Worm (Caenorhabditis elegans) whole organism, L4 larva: Measurements from ENCODE around the gene Y97E10AR.4.

Experiments used
- aly-2 ChIP-seq: sonication (generic microtip); optimal IDR thresholded peaks from 2 replicates; lab custom pipeline; 2018; ENCODE audit warnings: missing biosample characterization, missing genetic modification characterization
- ama-1 ChIP-seq: fragments of 150-350 bp; optimal IDR thresholded peaks from 2 replicates; lab custom pipeline; 2014; ENCODE audit warnings: inconsistent platforms, mixed read lengths
- ceh-32 ChIP-seq: sonication (generic microtip); optimal IDR thresholded peaks from 2 replicates; lab custom pipeline; 2016; ENCODE audit warnings: mild to moderate bottlenecking, missing genetic modification characterization, missing compliant biosample characterization; ENCODE audit not compliant: poor library complexity
- lin-39 ChIP-seq: fragments of 150-350 bp; optimal IDR thresholded peaks from 2 replicates; lab custom pipeline; 2014; ENCODE audit warnings: missing biosample characterization, missing genetic modification reagents, missing genetic modification characterization
- lsy-2 ChIP-seq, 2 experiments: fragments of 150-350 bp in 1 of 2; sonication (generic microtip) in 1 of 2; optimal IDR thresholded peaks; 2 replicates each; lab custom pipeline; 2014 to 2017; ENCODE audit warnings: missing biosample characterization in 2 of 2, missing genetic modification characterization in 2 of 2
- nhr-6 ChIP-seq: fragments of 150-350 bp; optimal IDR thresholded peaks from 2 replicates; lab custom pipeline; 2014; ENCODE audit warnings: missing biosample characterization, missing genetic modification characterization
- nhr-76 ChIP-seq: fragments of 150-350 bp; optimal IDR thresholded peaks from 2 replicates; lab custom pipeline; 2014; ENCODE audit warnings: missing biosample characterization, missing genetic modification characterization
- pqm-1 ChIP-seq: sonication (generic microtip); optimal IDR thresholded peaks from 2 replicates; lab custom pipeline; 2017; ENCODE audit warnings: missing biosample characterization, missing genetic modification characterization
- spr-3 ChIP-seq: fragments of 200-800 bp; sonication (Bioruptor generic); optimal IDR thresholded peaks from 2 replicates; lab custom pipeline; 2018; ENCODE audit warnings: mild to moderate bottlenecking, missing genetic modification characterization, missing compliant biosample characterization
- zag-1 ChIP-seq: fragments of 150-350 bp; optimal IDR thresholded peaks from 2 replicates; lab custom pipeline; 2014; ENCODE audit warnings: missing biosample characterization, missing genetic modification characterization
- ztf-11 ChIP-seq: fragments of 150-350 bp; optimal IDR thresholded peaks from 2 replicates; lab custom pipeline; 2014; ENCODE audit warnings: missing biosample characterization, missing genetic modification characterization

DNA sequence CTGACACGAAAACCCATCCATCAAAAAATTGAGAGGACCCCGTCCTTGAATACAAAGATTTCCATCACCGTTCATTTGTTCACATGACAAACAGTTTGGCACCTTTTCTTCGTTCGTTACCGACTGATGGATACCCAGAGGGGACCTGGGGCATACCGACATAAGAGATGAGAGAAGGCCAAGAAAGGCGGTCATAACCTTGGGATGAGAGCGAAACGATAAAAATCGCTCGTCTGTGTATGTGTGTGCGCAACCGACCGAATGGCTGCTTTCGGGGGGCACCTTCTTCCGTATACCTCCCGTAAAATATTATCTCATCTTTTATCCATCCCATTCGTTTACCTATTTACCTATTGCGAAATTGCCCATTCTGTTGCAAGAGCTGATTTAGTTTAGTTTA, 34.9 kb upstream of the Y97E10AR.4 start:
- no peak for TF ChIP-seq ama-1 (lab: Kevin White, UChicago)
- no peak for TF ChIP-seq pqm-1
- no peak for TF ChIP-seq aly-2 (tag; lab: Kevin White, UChicago)
- no peak for TF ChIP-seq spr-3 (GFP tag; lab: Kevin White, UChicago)
- TF ChIP-seq nhr-6: no peak
- TF ChIP-seq ceh-32 (tag; lab: Kevin White, UChicago): no peak
- TF ChIP-seq ztf-11 (tag; lab: Kevin White, UChicago): no peak
- no peak for TF ChIP-seq lsy-2 (tag; optimal IDR thresholded peaks at IDR 0.05; lab: Kevin White, UChicago)
- no peak for TF ChIP-seq zag-1 (tag; lab: Kevin White, UChicago)
- no peak for TF ChIP-seq nhr-76 (tag; lab: Kevin White, UChicago)
- no peak for TF ChIP-seq lin-39 (tag; lab: Kevin White, UChicago)
